Worm (Caenorhabditis elegans) whole organism, mixed stage, embryonic: ENCODE data around the gene H06I04.3.

Experiments used
- hlh-1 ChIP-seq: fragments of 150-350 bp; optimal IDR thresholded peaks from 2 replicates; lab custom pipeline; 2014; ENCODE audit warnings: missing biosample characterization, missing genetic modification reagents, missing genetic modification characterization
- pha-4 ChIP-seq: fragments of 150-350 bp; optimal IDR thresholded peaks from 2 replicates; lab custom pipeline; 2018; ENCODE audit warnings: missing biosample characterization, missing genetic modification reagents, missing genetic modification characterization

DNA sequence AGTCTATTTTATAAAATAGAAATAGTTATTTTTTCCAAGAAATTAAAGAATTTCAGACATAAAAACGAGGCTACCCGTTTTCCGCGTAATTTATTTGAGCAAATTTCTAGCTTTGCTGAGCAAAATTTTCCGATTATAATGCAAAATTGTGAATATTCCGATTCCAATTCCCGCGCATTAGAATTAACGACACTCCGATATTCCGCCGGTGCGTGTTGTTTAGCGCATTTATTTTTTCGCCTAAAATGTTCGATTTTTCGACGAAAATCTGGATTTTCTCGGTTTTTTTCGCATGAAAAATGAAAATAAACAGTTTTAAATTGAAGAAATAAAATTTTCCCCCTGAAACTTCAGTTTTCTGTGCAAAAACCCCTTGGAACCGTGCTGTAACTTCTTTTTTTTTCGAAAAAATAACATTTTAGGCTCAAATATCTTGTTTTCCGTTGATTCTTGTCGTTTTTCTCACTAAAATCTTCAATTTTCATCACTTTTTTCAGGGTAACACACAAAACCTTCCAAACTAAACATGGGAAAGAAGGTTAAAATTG, at the start of gene H06I04.3:
- TF ChIP-seq pha-4 (tag; lab: Kevin White, UChicago), result no peak
- TF ChIP-seq hlh-1 (tag; lab: Kevin White, UChicago), result no peak
